Worm (Caenorhabditis elegans) whole organism, L1 larva: ENCODE results near the gene R11G1.2.
A peak's percentile ranks its signal among the peaks of the same experiment; 100 is the strongest.

ENCODE experiments used
- C34B4.2 ChIP-seq: sonication (generic microtip); optimal IDR thresholded peaks from 2 replicates; lab custom pipeline; 2017; ENCODE audit warnings: mild to moderate bottlenecking, missing genetic modification characterization, missing compliant biosample characterization
- Y116A8C.19 ChIP-seq: sonication (generic microtip); optimal IDR thresholded peaks from 2 replicates; lab custom pipeline; 2016; ENCODE audit warnings: missing compliant biosample characterization, missing genetic modification characterization, borderline replicate concordance
- aha-1 ChIP-seq: fragments of 150-350 bp; optimal IDR thresholded peaks from 2 replicates; lab custom pipeline; 2014; ENCODE audit warnings: missing biosample characterization, missing genetic modification characterization
- blmp-1 ChIP-seq: fragments of 150-350 bp; optimal IDR thresholded peaks from 2 replicates; lab custom pipeline; 2014; ENCODE audit warnings: missing biosample characterization, missing genetic modification characterization
- ceh-63 ChIP-seq: fragments of 200-800 bp; sonication (Bioruptor generic); optimal IDR thresholded peaks from 2 replicates; lab custom pipeline; 2018; ENCODE audit warnings: mild to moderate bottlenecking, missing genetic modification characterization, missing compliant biosample characterization
- ceh-88 ChIP-seq: fragments of 200-800 bp; sonication (Bioruptor generic); IDR thresholded peaks from 2 replicates; pipeline ENCODE4 v1.3.6; 2022; ENCODE audit warnings: missing genetic modification characterization, missing compliant biosample characterization
- ceh-90 ChIP-seq: sonication (generic microtip); optimal IDR thresholded peaks from 2 replicates; lab custom pipeline; 2016; ENCODE audit warnings: missing genetic modification characterization, missing compliant biosample characterization
- ces-1 ChIP-seq: fragments of 150-350 bp; optimal IDR thresholded peaks from 2 replicates; lab custom pipeline; 2014; ENCODE audit warnings: missing biosample characterization, missing genetic modification reagents, missing genetic modification characterization
- dsc-1 ChIP-seq: sonication (generic microtip); optimal IDR thresholded peaks from 2 replicates; lab custom pipeline; 2016; ENCODE audit warnings: mild to moderate bottlenecking, missing genetic modification characterization, missing compliant biosample characterization
- efl-1 ChIP-seq, 4 experiments: fragments of 150-350 bp; optimal IDR thresholded peaks in 3 of 4; peaks in 1 of 4; 1 replicate in 1 of 4; 2 replicates in 3 of 4; lab custom pipeline; 2014; ENCODE audit warnings: missing biosample characterization in 2 of 4, missing genetic modification characterization in 2 of 4, missing genetic modification reagents in 2 of 4
- efl-3 ChIP-seq: fragments of 200-800 bp; sonication (Bioruptor generic); optimal IDR thresholded peaks from 2 replicates; lab custom pipeline; 2018; ENCODE audit warnings: mild to moderate bottlenecking, missing genetic modification characterization, missing compliant biosample characterization
- egl-27 ChIP-seq, 2 experiments: fragments of 150-350 bp in 1 of 2; sonication (generic microtip); optimal IDR thresholded peaks; 3 replicates each; lab custom pipeline; 2017 to 2018; ENCODE audit warnings: missing biosample characterization in 2 of 2, missing genetic modification characterization in 2 of 2, missing genetic modification reagents in 2 of 2
- elt-2 ChIP-seq: sonication (generic microtip); optimal IDR thresholded peaks from 2 replicates; lab custom pipeline; 2016; ENCODE audit warnings: missing genetic modification characterization, mild to moderate bottlenecking, inconsistent platforms, missing compliant biosample characterization, missing genetic modification reagents
- elt-3 ChIP-seq, 6 experiments: fragments of 150-350 bp in 1 of 6; sonication (generic microtip); optimal IDR thresholded peaks; 2 replicates each; lab custom pipeline; 2017 to 2018; ENCODE audit warnings: missing biosample characterization in 6 of 6, missing genetic modification characterization in 6 of 6, inconsistent platforms in 1 of 6
- ets-5 ChIP-seq: fragments of 200-800 bp; sonication (Bioruptor generic); IDR thresholded peaks from 2 replicates; pipeline ENCODE4 v1.3.6; 2022; ENCODE audit warnings: missing genetic modification characterization, missing compliant biosample characterization
- fkh-10 ChIP-seq: sonication (generic microtip); optimal IDR thresholded peaks from 2 replicates; lab custom pipeline; 2017; ENCODE audit warnings: missing biosample characterization, missing genetic modification reagents, missing genetic modification characterization
- fkh-8 ChIP-seq: sonication (generic microtip); optimal IDR thresholded peaks from 2 replicates; lab custom pipeline; 2016; ENCODE audit warnings: mild to moderate bottlenecking, missing genetic modification characterization, missing compliant biosample characterization
- hlh-17 ChIP-seq: fragments of 200-800 bp; sonication (Bioruptor generic); optimal IDR thresholded peaks from 2 replicates; lab custom pipeline; 2018; ENCODE audit warnings: missing genetic modification characterization, mild to moderate bottlenecking, missing compliant biosample characterization, moderate library complexity, borderline replicate concordance
- irx-1 ChIP-seq: sonication (generic microtip); optimal IDR thresholded peaks from 2 replicates; lab custom pipeline; 2016; ENCODE audit warnings: missing genetic modification characterization, missing compliant biosample characterization
- lin-13 ChIP-seq: fragments of 150-350 bp; optimal IDR thresholded peaks from 2 replicates; lab custom pipeline; 2014; ENCODE audit warnings: missing biosample characterization, missing genetic modification reagents, missing genetic modification characterization
- lin-39 ChIP-seq: fragments of 150-350 bp; optimal IDR thresholded peaks from 2 replicates; lab custom pipeline; 2014; ENCODE audit warnings: missing biosample characterization, missing genetic modification reagents, missing genetic modification characterization
- mab-9 ChIP-seq: fragments of 200-800 bp; sonication (Bioruptor generic); IDR thresholded peaks from 2 replicates; pipeline ENCODE4 v1.3.6; 2022; ENCODE audit warnings: missing genetic modification reagents, missing genetic modification characterization, missing compliant biosample characterization
- mep-1 ChIP-seq: fragments of 150-350 bp; optimal IDR thresholded peaks from 2 replicates; lab custom pipeline; 2014; ENCODE audit warnings: missing biosample characterization, missing genetic modification characterization
- nhr-11 ChIP-seq: fragments of 150-350 bp; optimal IDR thresholded peaks from 2 replicates; lab custom pipeline; 2014; ENCODE audit warnings: missing biosample characterization, missing genetic modification characterization
- nhr-12 ChIP-seq: sonication (generic microtip); optimal IDR thresholded peaks from 2 replicates; lab custom pipeline; 2017; ENCODE audit warnings: missing biosample characterization, missing genetic modification characterization
- nhr-20 ChIP-seq: sonication (generic microtip); optimal IDR thresholded peaks from 2 replicates; lab custom pipeline; 2016; ENCODE audit warnings: mild to moderate bottlenecking, missing genetic modification characterization, missing compliant biosample characterization
- nhr-237 ChIP-seq: fragments of 150-350 bp; optimal IDR thresholded peaks from 2 replicates; lab custom pipeline; 2014; ENCODE audit warnings: missing biosample characterization, missing genetic modification characterization
- nhr-28 ChIP-seq: fragments of 150-350 bp; optimal IDR thresholded peaks from 2 replicates; lab custom pipeline; 2014; ENCODE audit warnings: missing biosample characterization, missing genetic modification characterization
- nhr-76 ChIP-seq: sonication (generic microtip); optimal IDR thresholded peaks from 2 replicates; lab custom pipeline; 2017; ENCODE audit warnings: missing biosample characterization, missing genetic modification characterization
- nhr-77 ChIP-seq: fragments of 150-350 bp; optimal IDR thresholded peaks from 2 replicates; lab custom pipeline; 2014; ENCODE audit warnings: missing biosample characterization, missing genetic modification characterization
- nhr-84 ChIP-seq: sonication (generic microtip); optimal IDR thresholded peaks from 2 replicates; lab custom pipeline; 2017; ENCODE audit warnings: missing biosample characterization, missing genetic modification characterization
- nhr-85 ChIP-seq: sonication (generic microtip); peaks from one replicate; lab custom pipeline; 2016; ENCODE audit warnings: missing genetic modification characterization, inconsistent platforms, missing compliant biosample characterization
- nhr-90 ChIP-seq: sonication (generic microtip); optimal IDR thresholded peaks from 2 replicates; lab custom pipeline; 2016; ENCODE audit warnings: mild to moderate bottlenecking, missing genetic modification characterization, missing compliant biosample characterization; ENCODE audit not compliant: poor library complexity
- pax-3 ChIP-seq: fragments of 200-800 bp; sonication (Bioruptor generic); optimal IDR thresholded peaks from 2 replicates; lab custom pipeline; 2018; ENCODE audit warnings: mild to moderate bottlenecking, missing genetic modification characterization, moderate library complexity, missing compliant biosample characterization
- snpc-4 ChIP-seq: fragments of 150-350 bp; optimal IDR thresholded peaks from 2 replicates; lab custom pipeline; 2014; ENCODE audit warnings: missing biosample characterization, missing genetic modification characterization
- swsn-7 ChIP-seq: sonication (generic microtip); optimal IDR thresholded peaks from 2 replicates; lab custom pipeline; 2016; ENCODE audit warnings: missing genetic modification characterization, missing compliant biosample characterization
- unc-30 ChIP-seq: sonication (generic microtip); optimal IDR thresholded peaks from 2 replicates; lab custom pipeline; 2017; ENCODE audit warnings: missing biosample characterization, missing genetic modification characterization
- unc-62 ChIP-seq: fragments of 150-350 bp; optimal IDR thresholded peaks from 2 replicates; lab custom pipeline; 2014; ENCODE audit warnings: missing biosample characterization, missing genetic modification reagents, missing genetic modification characterization
- unc-86 ChIP-seq: sonication (generic microtip); optimal IDR thresholded peaks from 2 replicates; lab custom pipeline; 2016; ENCODE audit warnings: missing genetic modification characterization, missing compliant biosample characterization
- unc-98 ChIP-seq: fragments of 200-800 bp; sonication (Bioruptor generic); IDR thresholded peaks from 2 replicates; pipeline ENCODE4 v1.3.6; 2022; ENCODE audit warnings: missing genetic modification characterization, missing compliant biosample characterization
- vab-15 ChIP-seq: sonication (generic microtip); optimal IDR thresholded peaks from 2 replicates; lab custom pipeline; 2017; ENCODE audit warnings: missing genotype, mild to moderate bottlenecking, missing genetic modification characterization, missing compliant biosample characterization
- xbp-1 ChIP-seq: sonication (generic microtip); optimal IDR thresholded peaks from 2 replicates; lab custom pipeline; 2016; ENCODE audit warnings: missing genetic modification characterization, missing compliant biosample characterization
- zip-4 ChIP-seq: fragments of 200-800 bp; sonication (Bioruptor generic); optimal IDR thresholded peaks from 2 replicates; lab custom pipeline; 2018; ENCODE audit warnings: mild to moderate bottlenecking, missing genetic modification characterization, moderate library complexity, missing compliant biosample characterization
- ztf-11 ChIP-seq, 2 experiments: sonication (generic microtip); optimal IDR thresholded peaks; 2 replicates each; lab custom pipeline; 2016 to 2017; ENCODE audit warnings: missing genetic modification characterization in 2 of 2, missing biosample characterization in 1 of 2, missing compliant biosample characterization in 1 of 2

Gene R11G1.2

ce11 chrX:3694172-3694571 lies 43.8 kb downstream of the R11G1.2 start (continued):
- TF ChIP-seq ztf-11 (tag; optimal IDR thresholded peaks at IDR 0.05; lab: Kevin White, UChicago) = peak in 1 of 2 experiments; percentile 29
- TF ChIP-seq pax-3 = no peak
- no peak for TF ChIP-seq snpc-4 (tag; lab: Kevin White, UChicago)
- TF ChIP-seq unc-98 (GFP tag; lab: Robert Waterston, UW) = no peak
- TF ChIP-seq nhr-20 (tag; lab: Kevin White, UChicago) = peak; percentile 5
- no peak for TF ChIP-seq nhr-28 (tag; lab: Kevin White, UChicago)
- TF ChIP-seq elt-3 (tag; optimal IDR thresholded peaks at IDR 0.05; lab: Kevin White, UChicago) = no peak
- no peak for TF ChIP-seq unc-62
- TF ChIP-seq hlh-17 (GFP tag; lab: Kevin White, UChicago) = no peak
- TF ChIP-seq fkh-10 (GFP tag; lab: Kevin White, UChicago) = peak; percentile 35
- no peak for TF ChIP-seq ets-5 (GFP tag; lab: Robert Waterston, UW)
- TF ChIP-seq ces-1 = no peak
- TF ChIP-seq lin-13 (GFP tag; lab: Kevin White, UChicago) = no peak
- no peak for TF ChIP-seq lin-39 (tag; lab: Kevin White, UChicago)
- no peak for TF ChIP-seq mab-9 (GFP tag; lab: Robert Waterston, UW)
- no peak for TF ChIP-seq zip-4 (GFP tag; lab: Kevin White, UChicago)
- TF ChIP-seq Y116A8C.19 = no peak

ce11 chrX:3695826-3696225 lies 45.4 kb downstream of the R11G1.2 start:
- no peak for TF ChIP-seq swsn-7 (tag; lab: Kevin White, UChicago)
- TF ChIP-seq blmp-1 (tag; lab: Kevin White, UChicago) = peak; percentile 67

ce11 chrX:3696603-3697002 lies 46.2 kb downstream of the R11G1.2 start, which contains the start of gene C01C4.3:
Gene C01C4.3, plus strand, starts transcription at chrX:3696903.
- no peak for TF ChIP-seq ceh-63 (GFP tag; lab: Kevin White, UChicago)
- TF ChIP-seq efl-1 (optimal IDR thresholded peaks at IDR 0.05; lab: Kevin White, UChicago) = no peak
- TF ChIP-seq efl-1 (GFP tag; optimal IDR thresholded peaks at IDR 0.05 in 1 of 2; lab: Kevin White, UChicago) = peak in 1 of 2 experiments; percentile 32

ce11 chrX:3697623-3698022 lies 47.2 kb downstream of the R11G1.2 start:
- TF ChIP-seq aha-1 (tag; lab: Kevin White, UChicago) = no peak
- TF ChIP-seq efl-1 (optimal IDR thresholded peaks at IDR 0.05; lab: Kevin White, UChicago) = peak; percentile 26 to 29
- peak in 1 of 2 experiments; percentile 94 for TF ChIP-seq efl-1 (GFP tag; optimal IDR thresholded peaks at IDR 0.05 in 1 of 2; lab: Kevin White, UChicago)
- TF ChIP-seq dsc-1 (tag; lab: Kevin White, UChicago) = peak; percentile 81
- TF ChIP-seq nhr-85 (tag; lab: Kevin White, UChicago) = peak; percentile 62
- no peak for TF ChIP-seq nhr-76 (tag; lab: Kevin White, UChicago)
- TF ChIP-seq Y116A8C.19 = no peak
- TF ChIP-seq xbp-1 (tag; lab: Kevin White, UChicago) = peak; percentile 68
- TF ChIP-seq nhr-12 (tag; lab: Kevin White, UChicago) = no peak
- no peak for TF ChIP-seq unc-30 (tag; lab: Kevin White, UChicago)
- no peak for TF ChIP-seq ceh-90 (tag; lab: Kevin White, UChicago)
- no peak for TF ChIP-seq efl-3
- peak; percentile 56 for TF ChIP-seq unc-86 (tag; lab: Kevin White, UChicago)
- TF ChIP-seq nhr-11 (tag; lab: Kevin White, UChicago) = no peak
- TF ChIP-seq vab-15 (tag; lab: Kevin White, UChicago) = no peak
- no peak for TF ChIP-seq nhr-84 (tag; lab: Kevin White, UChicago)
- TF ChIP-seq snpc-4 (tag; lab: Kevin White, UChicago) = no peak
- TF ChIP-seq ceh-63 (GFP tag; lab: Kevin White, UChicago) = no peak
- TF ChIP-seq nhr-237 (tag; lab: Kevin White, UChicago) = no peak
- peak; percentile 63; the same call in 1 of the 2 replicates for TF ChIP-seq mab-9 (GFP tag; lab: Robert Waterston, UW)
- peak; percentile 33 for TF ChIP-seq lin-13 (GFP tag; lab: Kevin White, UChicago)
- TF ChIP-seq ets-5 (GFP tag; lab: Robert Waterston, UW) = no peak
- TF ChIP-seq lin-39 (tag; lab: Kevin White, UChicago) = peak; percentile 9
- TF ChIP-seq fkh-8 (tag; lab: Kevin White, UChicago) = peak; percentile 55
- TF ChIP-seq egl-27 (tag; optimal IDR thresholded peaks at IDR 0.05; lab: Kevin White, UChicago) = no peak
- TF ChIP-seq nhr-28 (tag; lab: Kevin White, UChicago) = no peak
- TF ChIP-seq ceh-88 (GFP tag; lab: Robert Waterston, UW) = no peak
- peak; percentile 17 for TF ChIP-seq elt-2 (tag; lab: Kevin White, UChicago)
- TF ChIP-seq nhr-90 (tag; lab: Kevin White, UChicago) = peak; percentile 77
- peak; percentile 35 for TF ChIP-seq zip-4 (GFP tag; lab: Kevin White, UChicago)
- peak; percentile 58 for TF ChIP-seq mep-1 (tag; lab: Kevin White, UChicago)
- TF ChIP-seq irx-1 (tag; lab: Kevin White, UChicago) = peak; percentile 77
- peak in 1 of 2 experiments; percentile 56 for TF ChIP-seq ztf-11 (tag; optimal IDR thresholded peaks at IDR 0.05; lab: Kevin White, UChicago)
- peak; percentile 12 for TF ChIP-seq blmp-1 (tag; lab: Kevin White, UChicago)
- TF ChIP-seq C34B4.2 (tag; lab: Kevin White, UChicago) = no peak
- TF ChIP-seq nhr-77 (tag; lab: Kevin White, UChicago) = no peak
